Fruit fly (Drosophila melanogaster) Kc167 (cell line): ENCODE results near the gene CG9427.

Experiments
- Myc ChIP-seq: fragments of >200 bp; optimal IDR thresholded peaks from 2 replicates; lab custom pipeline; 2017; ENCODE audit warnings: missing external identifiers
- Sin3A ChIP-seq: fragments of >200 bp; optimal IDR thresholded peaks from 2 replicates; lab custom pipeline; 2018; ENCODE audit warnings: missing external identifiers
- h ChIP-seq: fragments of >200 bp; optimal IDR thresholded peaks from 3 replicates; lab custom pipeline; 2018; ENCODE audit warnings: missing external identifiers
- insv ChIP-seq: fragments of >200 bp; optimal IDR thresholded peaks from 3 replicates; lab custom pipeline; 2018; ENCODE audit warnings: missing external identifiers
- ttk ChIP-seq: sonication (Bioruptor generic); optimal IDR thresholded peaks from 2 replicates; lab custom pipeline; 2017; ENCODE audit warnings: missing external identifiers

dm6 chr3R:9674196-9674693 lies 47.5 kb upstream of the CG9427 start, which contains the start of gene Dhc1:
- TF ChIP-seq h (lab: Kevin White, UChicago) (no peak), ttk (no peak), insv (no peak), Sin3A (lab: Kevin White, UChicago) (no peak), Myc (no peak)
